Fruit fly (Drosophila melanogaster) whole organism, embryonic: ENCODE data around the gene tws.

ENCODE experiments used
- BEAF-32 ChIP-seq: fragments of 200-800 bp; sonication (Bioruptor generic); optimal IDR thresholded peaks from 3 replicates; lab custom pipeline; 2017; ENCODE audit warnings: missing biosample characterization, missing genetic modification characterization, mild to moderate bottlenecking, moderate library complexity, missing genetic modification reagents
- CG10462 ChIP-seq: fragments of 200-800 bp; sonication (Bioruptor generic); optimal IDR thresholded peaks from 2 replicates; lab custom pipeline; 2016; ENCODE audit warnings: missing biosample characterization, missing genetic modification characterization
- CG11696 ChIP-seq: fragments of 200-800 bp; sonication (Bioruptor generic); IDR thresholded peaks from 2 replicates; pipeline ENCODE4 v1.3.6; 2022; ENCODE audit warnings: missing biosample characterization, missing genetic modification characterization
- CG13894 ChIP-seq: fragments of 200-800 bp; sonication (Bioruptor generic); optimal IDR thresholded peaks from 3 replicates; lab custom pipeline; 2018; ENCODE audit warnings: missing biosample characterization, mild to moderate bottlenecking, missing genetic modification characterization, moderate library complexity
- CG14965 ChIP-seq: fragments of 200-800 bp; sonication (Bioruptor generic); optimal IDR thresholded peaks from 2 replicates; lab custom pipeline; 2016; ENCODE audit warnings: missing biosample characterization, missing genetic modification characterization, borderline replicate concordance
- CG16779 ChIP-seq: fragments of 200-800 bp; sonication (Bioruptor generic); IDR thresholded peaks from 2 replicates; pipeline ENCODE4 v1.3.6; 2022; ENCODE audit warnings: missing biosample characterization, missing genetic modification characterization
- CG16813 ChIP-seq: fragments of 200-800 bp; sonication (Bioruptor generic); IDR thresholded peaks from 3 replicates; pipeline ENCODE4 v1.3.6; 2022; ENCODE audit warnings: missing biosample characterization, missing genetic modification characterization; ENCODE audit not compliant: partially characterized antibody
- CG3407 ChIP-seq: fragments of 200-800 bp; sonication (Bioruptor generic); optimal IDR thresholded peaks from 2 replicates; lab custom pipeline; 2018; ENCODE audit warnings: missing biosample characterization, mild to moderate bottlenecking, missing genetic modification characterization
- CG4820 ChIP-seq: fragments of 200-800 bp; sonication (Bioruptor generic); optimal IDR thresholded peaks from 3 replicates; lab custom pipeline; 2016; ENCODE audit warnings: missing biosample characterization, missing genetic modification characterization
- CG7745 ChIP-seq: fragments of 200-800 bp; sonication (Bioruptor generic); optimal IDR thresholded peaks from 2 replicates; lab custom pipeline; 2018; ENCODE audit warnings: missing biosample characterization, mild to moderate bottlenecking, missing genetic modification characterization, moderate library complexity
- CG8281 ChIP-seq: fragments of 200-800 bp; sonication (Bioruptor generic); optimal IDR thresholded peaks from 2 replicates; lab custom pipeline; 2018; ENCODE audit warnings: missing biosample characterization, mild to moderate bottlenecking, missing genetic modification characterization, moderate library complexity
- D19B ChIP-seq: fragments of 200-800 bp; sonication (Bioruptor generic); optimal IDR thresholded peaks from 2 replicates; lab custom pipeline; 2017; ENCODE audit warnings: missing biosample characterization, mild to moderate bottlenecking, missing genetic modification characterization
- Deaf1 ChIP-seq: fragments of 200-800 bp; optimal IDR thresholded peaks from 3 replicates; lab custom pipeline; 2019; ENCODE audit warnings: missing biosample characterization, mild to moderate bottlenecking, missing genetic modification characterization, moderate library complexity
- Drgx ChIP-seq: fragments of 200-800 bp; sonication (Bioruptor generic); IDR thresholded peaks from 2 replicates; pipeline ENCODE4 v1.3.6; 2022; ENCODE audit warnings: missing biosample characterization, missing genetic modification characterization
- Elba2 ChIP-seq: fragments of 200-800 bp; sonication (Bioruptor generic); optimal IDR thresholded peaks from 3 replicates; lab custom pipeline; 2016; ENCODE audit warnings: missing biosample characterization, missing genetic modification characterization
- Hr51 ChIP-seq, 2 experiments: fragments of 200-800 bp; sonication (Bioruptor generic); optimal IDR thresholded peaks; 2 replicates in 1 of 2; 3 replicates in 1 of 2; lab custom pipeline; 2016 to 2018; ENCODE audit warnings: missing biosample characterization in 2 of 2, missing genetic modification characterization in 2 of 2, mild to moderate bottlenecking in 1 of 2, moderate library complexity in 1 of 2
- Jarid2 ChIP-seq: fragments of 200-800 bp; sonication (Bioruptor generic); optimal IDR thresholded peaks from 3 replicates; lab custom pipeline; 2017; ENCODE audit warnings: mild to moderate bottlenecking, missing biosample characterization, missing genetic modification reagents, missing genetic modification characterization
- Med ChIP-seq: fragments of 200-800 bp; sonication (Bioruptor generic); peaks from one replicate; lab custom pipeline; 2016; ENCODE audit warnings: missing biosample characterization, missing genetic modification characterization, mild to moderate bottlenecking, inconsistent platforms, moderate library complexity
- Nf-YC ChIP-seq: fragments of 200-800 bp; optimal IDR thresholded peaks from 3 replicates; lab custom pipeline; 2019; ENCODE audit warnings: missing biosample characterization, mild to moderate bottlenecking, missing genetic modification characterization, moderate library complexity
- NfI ChIP-seq: fragments of 200-800 bp; sonication (Bioruptor generic); optimal IDR thresholded peaks from 3 replicates; lab custom pipeline; 2018; ENCODE audit warnings: missing biosample characterization, mild to moderate bottlenecking, missing genetic modification characterization, moderate library complexity
- Optix ChIP-seq: fragments of 200-800 bp; sonication (Bioruptor generic); IDR thresholded peaks from 3 replicates; pipeline ENCODE4 v1.3.6; 2022; ENCODE audit warnings: missing biosample characterization, missing genetic modification characterization
- Pdp1 ChIP-seq, 2 experiments: fragments of 200-800 bp; sonication (Bioruptor generic); optimal IDR thresholded peaks; 3 replicates each; lab custom pipeline; 2016; ENCODE audit warnings: missing biosample characterization in 2 of 2, missing genetic modification characterization in 2 of 2, mild to moderate bottlenecking in 1 of 2, moderate library complexity in 1 of 2
- Ptx1 ChIP-seq: fragments of 200-800 bp; sonication (Bioruptor generic); IDR thresholded peaks from 2 replicates; pipeline ENCODE4 v1.3.6; 2022; ENCODE audit warnings: missing biosample characterization, missing genetic modification characterization
- Sox102F ChIP-seq: fragments of 200-800 bp; sonication (Bioruptor generic); optimal IDR thresholded peaks from 2 replicates; lab custom pipeline; 2018; ENCODE audit warnings: missing biosample characterization, mild to moderate bottlenecking, missing genetic modification characterization, moderate library complexity
- Trl ChIP-seq, 3 experiments: fragments of >200 bp in 2 of 3; fragments of 200-800 bp in 1 of 3; sonication (Bioruptor generic) in 1 of 3; optimal IDR thresholded peaks; 2 replicates in 1 of 3; 3 replicates in 2 of 3; lab custom pipeline; 2016 to 2017; ENCODE audit warnings: missing biosample characterization in 1 of 3, missing genetic modification characterization in 1 of 3
- Usf ChIP-seq: fragments of 200-800 bp; sonication (Bioruptor generic); optimal IDR thresholded peaks from 2 replicates; lab custom pipeline; 2017; ENCODE audit warnings: missing genotype, missing biosample characterization, missing genetic modification characterization
- ase ChIP-seq: fragments of 200-800 bp; sonication (Bioruptor generic); IDR thresholded peaks from 3 replicates; pipeline ENCODE4 v1.3.6; 2022; ENCODE audit warnings: missing biosample characterization, missing genetic modification characterization
- croc ChIP-seq: fragments of 200-800 bp; sonication (Bioruptor generic); conservative IDR thresholded peaks from 3 replicates; pipeline ENCODE4 v1.3.6; 2022; ENCODE audit warnings: missing biosample characterization, missing genetic modification characterization
- crol ChIP-seq: fragments of 200-800 bp; sonication (Bioruptor generic); IDR thresholded peaks from 2 replicates; pipeline ENCODE4 v1.3.6; 2022; ENCODE audit warnings: missing biosample characterization, missing genetic modification characterization
- cwo ChIP-seq: fragments of 200-800 bp; sonication (Bioruptor generic); optimal IDR thresholded peaks from 3 replicates; lab custom pipeline; 2017; ENCODE audit warnings: missing biosample characterization, missing genetic modification characterization, mild to moderate bottlenecking, moderate library complexity, missing genetic modification reagents
- dm ChIP-seq: fragments of 200-800 bp; sonication (Bioruptor generic); optimal IDR thresholded peaks from 3 replicates; lab custom pipeline; 2016; ENCODE audit warnings: missing biosample characterization, missing genetic modification characterization
- ftz-f1 ChIP-seq: fragments of 200-800 bp; sonication (Bioruptor generic); optimal IDR thresholded peaks from 2 replicates; lab custom pipeline; 2016; ENCODE audit warnings: missing biosample characterization, missing genetic modification characterization
- hbn ChIP-seq: fragments of 200-800 bp; sonication (Bioruptor generic); IDR thresholded peaks from 2 replicates; pipeline ENCODE4 v1.3.6; 2022; ENCODE audit warnings: missing biosample characterization, missing genetic modification characterization; ENCODE audit not compliant: partially characterized antibody
- insv ChIP-seq, 2 experiments: fragments of 200-800 bp; sonication (Bioruptor generic); optimal IDR thresholded peaks; 3 replicates each; lab custom pipeline; 2016 to 2018; ENCODE audit warnings: missing biosample characterization in 2 of 2, missing genetic modification characterization in 2 of 2
- kay ChIP-seq: fragments of 200-800 bp; sonication (Bioruptor generic); optimal IDR thresholded peaks from 2 replicates; lab custom pipeline; 2016; ENCODE audit warnings: missing biosample characterization, missing genetic modification characterization
- nerfin-2 ChIP-seq: fragments of 200-800 bp; sonication (Bioruptor generic); IDR thresholded peaks from 2 replicates; pipeline ENCODE4 v1.3.6; 2022; ENCODE audit warnings: missing biosample characterization, missing genetic modification characterization; ENCODE audit not compliant: partially characterized antibody
- nmo ChIP-seq: fragments of 200-800 bp; sonication (Bioruptor generic); optimal IDR thresholded peaks from 2 replicates; lab custom pipeline; 2018; ENCODE audit warnings: missing biosample characterization, mild to moderate bottlenecking, missing genetic modification characterization, moderate library complexity
- pho ChIP-seq: fragments of 200-800 bp; sonication (Bioruptor generic); optimal IDR thresholded peaks from 2 replicates; lab custom pipeline; 2016; ENCODE audit warnings: missing biosample characterization, missing genetic modification characterization
- pita ChIP-seq: fragments of 200-800 bp; sonication (Bioruptor generic); optimal IDR thresholded peaks from 2 replicates; lab custom pipeline; 2017; ENCODE audit warnings: missing biosample characterization, mild to moderate bottlenecking, missing genetic modification characterization
- prd ChIP-seq, 3 experiments: fragments of >200 bp in 2 of 3; fragments of 200-800 bp in 1 of 3; sonication (Bioruptor generic) in 1 of 3; optimal IDR thresholded peaks in 2 of 3; IDR thresholded peaks in 1 of 3; 2 replicates in 2 of 3; 3 replicates in 1 of 3; pipeline versions ENCODE4 v1.3.6 to Lab custom; 2017 to 2022; ENCODE audit warnings: missing biosample characterization in 1 of 3, missing genetic modification characterization in 1 of 3
- sens ChIP-seq: fragments of 200-800 bp; sonication (Bioruptor generic); peaks from one replicate; lab custom pipeline; 2016; ENCODE audit warnings: missing biosample characterization, missing genetic modification characterization
- sisA ChIP-seq: fragments of 200-800 bp; sonication (Bioruptor generic); IDR thresholded peaks from 2 replicates; pipeline ENCODE4 v1.3.6; 2022; ENCODE audit warnings: missing biosample characterization, missing genetic modification characterization
- tio ChIP-seq: fragments of 200-800 bp; sonication (Bioruptor generic); optimal IDR thresholded peaks from 2 replicates; lab custom pipeline; 2017; ENCODE audit warnings: missing biosample characterization, missing genetic modification characterization, inconsistent platforms
- unc-4 ChIP-seq: fragments of 200-800 bp; sonication (Bioruptor generic); IDR thresholded peaks from 2 replicates; pipeline ENCODE4 v1.3.6; 2022; ENCODE audit warnings: missing biosample characterization, missing genetic modification characterization; ENCODE audit not compliant: partially characterized antibody

The tws gene

dm6 chr3R:10084179-10084647 is 55.4 kb downstream of the tws start (continued):
- no peak for TF ChIP-seq hbn (GFP tag; lab: Robert Waterston, UW)
- no peak for TF ChIP-seq Hr51 (GFP tag; optimal IDR thresholded peaks at IDR 0.05; lab: Kevin White, UChicago)
- TF ChIP-seq Jarid2 (GFP tag; lab: Kevin White, UChicago): no peak
- no peak for TF ChIP-seq CG16813 (GFP tag; lab: Robert Waterston, UW)
- no peak for TF ChIP-seq pho
- TF ChIP-seq ftz-f1 (GFP tag; lab: Kevin White, UChicago): peak; percentile 68
- TF ChIP-seq crol: 0 out of 2 replicates have a peak, but pooled peaks have one; percentile 28
- 0 out of 3 replicates have a peak, but pooled peaks have one; percentile 34 for TF ChIP-seq Optix (GFP tag; lab: Robert Waterston, UW)
- no peak for TF ChIP-seq CG13894 (tag; lab: Kevin White, UChicago)
- no peak for TF ChIP-seq Usf (GFP tag; lab: Kevin White, UChicago)
- TF ChIP-seq kay (GFP tag; lab: Kevin White, UChicago): no peak
- TF ChIP-seq cwo (GFP tag; lab: Kevin White, UChicago): no peak
- no peak for TF ChIP-seq croc (GFP tag; lab: Robert Waterston, UW)
- TF ChIP-seq tio: no peak

dm6 chr3R:10083077-10083476 is 56.5 kb downstream of the tws start:
- TF ChIP-seq croc (GFP tag; lab: Robert Waterston, UW) (0 out of 3 replicates have a peak, but pooled peaks have one; percentile 1), Deaf1 (peak; percentile 84), unc-4 (GFP tag; lab: Robert Waterston, UW) (no peak), Trl (optimal IDR thresholded peaks at IDR 0.05; lab: Kevin White, UChicago) (peak in 1 of 2 experiments; percentile 14), Trl (GFP tag; optimal IDR thresholded peaks at IDR 0.05; lab: Kevin White, UChicago) (no peak)

dm6 chr3R:10082549-10083075 is 57.0 kb downstream of the tws start:
- peak in 1 of 2 experiments; percentile 73 for TF ChIP-seq Pdp1 (GFP tag; optimal IDR thresholded peaks at IDR 0.05; lab: Kevin White, UChicago)
- TF ChIP-seq ase (GFP tag; lab: Robert Waterston, UW): no peak
- no peak for TF ChIP-seq CG3407 (GFP tag; lab: Kevin White, UChicago)
- no peak for TF ChIP-seq CG4820
- TF ChIP-seq prd (optimal IDR thresholded peaks at IDR 0.05; lab: Kevin White, UChicago): no peak
- TF ChIP-seq prd (GFP tag; IDR thresholded peaks at IDR 0.05; lab: Robert Waterston, UW): peak; percentile 20; the same call in 1 of the 3 replicates
- no peak for TF ChIP-seq CG7745
- no peak for TF ChIP-seq BEAF-32 (GFP tag; lab: Kevin White, UChicago)
- no peak for TF ChIP-seq Hr51 (GFP tag; optimal IDR thresholded peaks at IDR 0.05; lab: Kevin White, UChicago)
- 0 out of 2 replicates have a peak, but pooled peaks have one; percentile 7 for TF ChIP-seq Ptx1
- no peak for TF ChIP-seq sisA (GFP tag; lab: Robert Waterston, UW)
- TF ChIP-seq sens (GFP tag; lab: Kevin White, UChicago): peak; percentile 79
- peak; percentile 47; the same call in 1 of the 2 replicates for TF ChIP-seq Drgx (GFP tag; lab: Robert Waterston, UW)
- TF ChIP-seq Sox102F (GFP tag; lab: Kevin White, UChicago): peak; percentile 15
- no peak for TF ChIP-seq CG16779 (GFP tag; lab: Robert Waterston, UW)
- peak; percentile 71 for TF ChIP-seq Med (GFP tag; lab: Kevin White, UChicago)
- TF ChIP-seq CG10462 (GFP tag; lab: Kevin White, UChicago): no peak
- no peak for TF ChIP-seq pita (GFP tag; lab: Kevin White, UChicago)
- TF ChIP-seq Elba2: no peak
- TF ChIP-seq croc (GFP tag; lab: Robert Waterston, UW): 0 out of 3 replicates have a peak, but pooled peaks have one; percentile 12
- TF ChIP-seq nmo (GFP tag; lab: Kevin White, UChicago): no peak
- TF ChIP-seq NfI: no peak
- no peak for TF ChIP-seq CG11696 (GFP tag; lab: Robert Waterston, UW)
- no peak for TF ChIP-seq CG8281 (tag; lab: Kevin White, UChicago)
- no peak for TF ChIP-seq CG14965 (GFP tag; lab: Kevin White, UChicago)
- TF ChIP-seq nerfin-2 (GFP tag; lab: Robert Waterston, UW): no peak
- TF ChIP-seq Nf-YC (tag; lab: Kevin White, UChicago): no peak
- no peak for TF ChIP-seq dm (GFP tag; lab: Kevin White, UChicago)
- no peak for TF ChIP-seq D19B (GFP tag; lab: Kevin White, UChicago)
- TF ChIP-seq insv (GFP tag; optimal IDR thresholded peaks at IDR 0.05; lab: Kevin White, UChicago): no peak
